Fruit fly (Drosophila melanogaster) whole organism, embryonic: ENCODE data around the gene pan.
A peak's percentile ranks its signal among the peaks of the same experiment; 100 is the strongest.

Source experiments
- Asciz ChIP-seq: fragments of 200-800 bp; sonication (Bioruptor generic); optimal IDR thresholded peaks from 2 replicates; lab custom pipeline; 2017; ENCODE audit warnings: missing biosample characterization, mild to moderate bottlenecking, missing genetic modification characterization, missing genetic modification reagents
- CG12071 ChIP-seq: fragments of 200-800 bp; sonication (Bioruptor generic); optimal IDR thresholded peaks from 3 replicates; lab custom pipeline; 2018; ENCODE audit warnings: missing biosample characterization, mild to moderate bottlenecking, missing genetic modification characterization
- CG14014 ChIP-seq: fragments of 200-800 bp; sonication (Bioruptor generic); IDR thresholded peaks from 2 replicates; pipeline ENCODE4 v1.3.6; 2022; ENCODE audit warnings: missing biosample characterization, missing genetic modification characterization
- CG17186 ChIP-seq: fragments of 200-800 bp; sonication (Bioruptor generic); optimal IDR thresholded peaks from 3 replicates; lab custom pipeline; 2017; ENCODE audit warnings: missing biosample characterization, missing genetic modification reagents, missing genetic modification characterization
- CG17612 ChIP-seq: fragments of 200-800 bp; sonication (Bioruptor generic); IDR thresholded peaks from 2 replicates; pipeline ENCODE4 v1.3.6; 2022; ENCODE audit warnings: missing biosample characterization, missing genetic modification characterization
- CG2116 ChIP-seq: fragments of 200-800 bp; sonication (Bioruptor generic); optimal IDR thresholded peaks from 3 replicates; lab custom pipeline; 2018; ENCODE audit warnings: missing biosample characterization, mild to moderate bottlenecking, missing genetic modification characterization
- CG32772 ChIP-seq: fragments of 200-800 bp; sonication (Bioruptor generic); IDR thresholded peaks from 2 replicates; pipeline ENCODE4 v1.3.6; 2022; ENCODE audit warnings: missing biosample characterization, missing genetic modification characterization
- CG6813 ChIP-seq: fragments of 200-800 bp; sonication (Bioruptor generic); optimal IDR thresholded peaks from 2 replicates; lab custom pipeline; 2017; ENCODE audit warnings: missing biosample characterization, missing genetic modification characterization, mild to moderate bottlenecking, moderate library complexity, missing genetic modification reagents
- CG8089 ChIP-seq: fragments of 200-800 bp; sonication (Bioruptor generic); optimal IDR thresholded peaks from 3 replicates; lab custom pipeline; 2016; ENCODE audit warnings: missing biosample characterization, missing genetic modification characterization
- CG8290 ChIP-seq, 3 experiments: fragments of 200-800 bp; sonication (Bioruptor generic); optimal IDR thresholded peaks; 2 replicates each; lab custom pipeline; 2016 to 2019; ENCODE audit warnings: missing biosample characterization in 3 of 3, missing genetic modification characterization in 3 of 3, mild to moderate bottlenecking in 2 of 3, moderate library complexity in 1 of 3
- CG8944 ChIP-seq: fragments of 200-800 bp; sonication (Bioruptor generic); optimal IDR thresholded peaks from 3 replicates; lab custom pipeline; 2016; ENCODE audit warnings: missing biosample characterization, missing genetic modification characterization
- CG9727 ChIP-seq: fragments of 200-800 bp; sonication (Bioruptor generic); optimal IDR thresholded peaks from 3 replicates; lab custom pipeline; 2017; ENCODE audit warnings: missing biosample characterization, mild to moderate bottlenecking, missing genetic modification characterization
- D19A ChIP-seq: fragments of 200-800 bp; optimal IDR thresholded peaks from 3 replicates; lab custom pipeline; 2019; ENCODE audit warnings: missing biosample characterization, mild to moderate bottlenecking, missing genetic modification characterization, moderate library complexity
- E2f2 ChIP-seq: fragments of 200-800 bp; sonication (Bioruptor generic); IDR thresholded peaks from 2 replicates; pipeline ENCODE4 v1.3.6; 2022; ENCODE audit warnings: missing biosample characterization, missing genetic modification characterization
- ERR ChIP-seq: fragments of 200-800 bp; sonication (Bioruptor generic); optimal IDR thresholded peaks from 2 replicates; lab custom pipeline; 2016; ENCODE audit warnings: missing biosample characterization, missing genetic modification characterization
- Ets65A ChIP-seq: fragments of 200-800 bp; sonication (Bioruptor generic); peaks from one replicate; lab custom pipeline; 2016; ENCODE audit warnings: missing biosample characterization, missing genetic modification characterization
- Fer1 ChIP-seq: fragments of 200-800 bp; sonication (Bioruptor generic); optimal IDR thresholded peaks from 2 replicates; lab custom pipeline; 2017; ENCODE audit warnings: missing biosample characterization, mild to moderate bottlenecking, missing genetic modification characterization
- HLH3B ChIP-seq: fragments of 200-800 bp; sonication (Bioruptor generic); IDR thresholded peaks from 2 replicates; pipeline ENCODE4 v1.3.6; 2022; ENCODE audit warnings: missing biosample characterization, missing genetic modification characterization
- HLHmδ ChIP-seq: fragments of 200-800 bp; sonication (Bioruptor generic); optimal IDR thresholded peaks from 2 replicates; lab custom pipeline; 2018; ENCODE audit warnings: missing biosample characterization, mild to moderate bottlenecking, missing genetic modification characterization, moderate library complexity
- Hand ChIP-seq: fragments of 200-800 bp; sonication (Bioruptor generic); optimal IDR thresholded peaks from 2 replicates; lab custom pipeline; 2017; ENCODE audit warnings: mild to moderate bottlenecking, missing biosample characterization, missing genetic modification reagents, missing genetic modification characterization
- HmgZ ChIP-seq: fragments of 200-800 bp; sonication (Bioruptor generic); optimal IDR thresholded peaks from 2 replicates; lab custom pipeline; 2018; ENCODE audit warnings: missing biosample characterization, mild to moderate bottlenecking, missing genetic modification characterization
- Myb ChIP-seq: fragments of 200-800 bp; sonication (Bioruptor generic); optimal IDR thresholded peaks from 2 replicates; lab custom pipeline; 2016; ENCODE audit warnings: missing biosample characterization, missing genetic modification characterization
- NK7.1 ChIP-seq: fragments of 200-800 bp; sonication (Bioruptor generic); optimal IDR thresholded peaks from 3 replicates; lab custom pipeline; 2016; ENCODE audit warnings: missing biosample characterization, missing genetic modification characterization
- Oli ChIP-seq: fragments of 200-800 bp; sonication (Bioruptor generic); optimal IDR thresholded peaks from 2 replicates; lab custom pipeline; 2018; ENCODE audit warnings: missing biosample characterization, mild to moderate bottlenecking, missing genetic modification characterization, moderate library complexity
- PHDP ChIP-seq: fragments of 200-800 bp; sonication (Bioruptor generic); optimal IDR thresholded peaks from 3 replicates; lab custom pipeline; 2018; ENCODE audit warnings: missing biosample characterization, mild to moderate bottlenecking, missing genetic modification characterization, moderate library complexity
- Sin3A ChIP-seq: fragments of >200 bp; optimal IDR thresholded peaks from 2 replicates; lab custom pipeline; 2018
- Sox102F ChIP-seq: fragments of 200-800 bp; sonication (Bioruptor generic); optimal IDR thresholded peaks from 2 replicates; lab custom pipeline; 2018; ENCODE audit warnings: missing biosample characterization, mild to moderate bottlenecking, missing genetic modification characterization, moderate library complexity
- br ChIP-seq: fragments of >200 bp; optimal IDR thresholded peaks from 2 replicates; lab custom pipeline; 2017
- ci ChIP-seq: fragments of 200-800 bp; sonication (Bioruptor generic); IDR thresholded peaks from 3 replicates; pipeline ENCODE4 v1.3.6; 2022; ENCODE audit warnings: missing biosample characterization, missing genetic modification characterization
- crc ChIP-seq: fragments of 200-800 bp; sonication (Bioruptor generic); optimal IDR thresholded peaks from 2 replicates; lab custom pipeline; 2016; ENCODE audit warnings: missing biosample characterization, missing genetic modification characterization
- dpn ChIP-seq, 2 experiments: fragments of 200-800 bp; sonication (Bioruptor generic); optimal IDR thresholded peaks; 3 replicates each; lab custom pipeline; 2016; ENCODE audit warnings: missing biosample characterization in 2 of 2, missing genetic modification characterization in 2 of 2
- ems ChIP-seq: fragments of 200-800 bp; sonication (Bioruptor generic); optimal IDR thresholded peaks from 3 replicates; lab custom pipeline; 2016; ENCODE audit warnings: missing biosample characterization, missing genetic modification characterization
- ind ChIP-seq: fragments of 200-800 bp; sonication (Bioruptor generic); optimal IDR thresholded peaks from 3 replicates; lab custom pipeline; 2016; ENCODE audit warnings: missing biosample characterization, missing genetic modification characterization
- insv ChIP-seq, 2 experiments: fragments of 200-800 bp; sonication (Bioruptor generic); optimal IDR thresholded peaks; 3 replicates each; lab custom pipeline; 2016 to 2018; ENCODE audit warnings: missing biosample characterization in 2 of 2, missing genetic modification characterization in 2 of 2
- lola ChIP-seq, 3 experiments: fragments of >200 bp in 2 of 3; fragments of 200-800 bp in 1 of 3; sonication (Bioruptor generic) in 1 of 3; optimal IDR thresholded peaks; 2 replicates each; lab custom pipeline; 2017 to 2019; ENCODE audit warnings: missing biosample characterization in 3 of 3, missing genetic modification characterization in 3 of 3, mild to moderate bottlenecking in 1 of 3, moderate library complexity in 1 of 3
- nom ChIP-seq: fragments of 200-800 bp; sonication (Bioruptor generic); optimal IDR thresholded peaks from 2 replicates; lab custom pipeline; 2017; ENCODE audit warnings: missing biosample characterization, missing genetic modification characterization, mild to moderate bottlenecking, moderate library complexity, missing genetic modification reagents
- odd ChIP-seq: fragments of 200-800 bp; sonication (Bioruptor generic); optimal IDR thresholded peaks from 2 replicates; lab custom pipeline; 2017; ENCODE audit warnings: missing biosample characterization, mild to moderate bottlenecking, missing genetic modification characterization
- pb ChIP-seq: fragments of 200-800 bp; sonication (Bioruptor generic); optimal IDR thresholded peaks from 3 replicates; lab custom pipeline; 2016; ENCODE audit warnings: missing biosample characterization, missing genetic modification characterization
- pfk ChIP-seq: fragments of 200-800 bp; sonication (Bioruptor generic); optimal IDR thresholded peaks from 2 replicates; lab custom pipeline; 2018; ENCODE audit warnings: missing biosample characterization, mild to moderate bottlenecking, missing genetic modification characterization, moderate library complexity
- pho ChIP-seq: fragments of 200-800 bp; sonication (Bioruptor generic); optimal IDR thresholded peaks from 2 replicates; lab custom pipeline; 2016; ENCODE audit warnings: missing biosample characterization, missing genetic modification characterization
- prd ChIP-seq, 3 experiments: fragments of >200 bp in 2 of 3; fragments of 200-800 bp in 1 of 3; sonication (Bioruptor generic) in 1 of 3; optimal IDR thresholded peaks in 2 of 3; IDR thresholded peaks in 1 of 3; 2 replicates in 2 of 3; 3 replicates in 1 of 3; pipeline versions ENCODE4 v1.3.6 to Lab custom; 2017 to 2022; ENCODE audit warnings: missing biosample characterization in 1 of 3, missing genetic modification characterization in 1 of 3
- repo ChIP-seq: fragments of 200-800 bp; sonication (Bioruptor generic); optimal IDR thresholded peaks from 2 replicates; lab custom pipeline; 2016; ENCODE audit warnings: missing biosample characterization, missing genetic modification characterization
- seq ChIP-seq: fragments of 200-800 bp; sonication (Bioruptor generic); IDR thresholded peaks from 2 replicates; pipeline ENCODE4 v1.3.6; 2022; ENCODE audit warnings: missing biosample characterization, missing genetic modification characterization
- sna ChIP-seq: fragments of 200-800 bp; sonication (Bioruptor generic); IDR thresholded peaks from 2 replicates; pipeline ENCODE4 v1.3.6; 2022; ENCODE audit warnings: missing biosample characterization, missing genetic modification characterization; ENCODE audit not compliant: partially characterized antibody
- sob ChIP-seq: fragments of 200-800 bp; sonication (Bioruptor generic); IDR thresholded peaks from 2 replicates; pipeline ENCODE4 v1.3.6; 2022; ENCODE audit warnings: missing biosample characterization, missing genetic modification characterization
- ssp ChIP-seq: fragments of 200-800 bp; sonication (Bioruptor generic); IDR thresholded peaks from 2 replicates; pipeline ENCODE4 v1.3.6; 2022; ENCODE audit warnings: missing biosample characterization, missing genetic modification characterization
- tgo ChIP-seq: fragments of 200-800 bp; sonication (Bioruptor generic); IDR thresholded peaks from 3 replicates; pipeline ENCODE4 v1.3.6; 2022; ENCODE audit warnings: missing biosample characterization, missing genetic modification characterization
- wek ChIP-seq: fragments of 200-800 bp; sonication (Bioruptor generic); optimal IDR thresholded peaks from 3 replicates; lab custom pipeline; 2018; ENCODE audit warnings: missing biosample characterization, mild to moderate bottlenecking, missing genetic modification characterization, moderate library complexity
- zfh2 ChIP-seq: fragments of 200-800 bp; sonication (Bioruptor generic); optimal IDR thresholded peaks from 2 replicates; lab custom pipeline; 2016; ENCODE audit warnings: missing biosample characterization, missing genetic modification characterization

The pan gene

DNA sequence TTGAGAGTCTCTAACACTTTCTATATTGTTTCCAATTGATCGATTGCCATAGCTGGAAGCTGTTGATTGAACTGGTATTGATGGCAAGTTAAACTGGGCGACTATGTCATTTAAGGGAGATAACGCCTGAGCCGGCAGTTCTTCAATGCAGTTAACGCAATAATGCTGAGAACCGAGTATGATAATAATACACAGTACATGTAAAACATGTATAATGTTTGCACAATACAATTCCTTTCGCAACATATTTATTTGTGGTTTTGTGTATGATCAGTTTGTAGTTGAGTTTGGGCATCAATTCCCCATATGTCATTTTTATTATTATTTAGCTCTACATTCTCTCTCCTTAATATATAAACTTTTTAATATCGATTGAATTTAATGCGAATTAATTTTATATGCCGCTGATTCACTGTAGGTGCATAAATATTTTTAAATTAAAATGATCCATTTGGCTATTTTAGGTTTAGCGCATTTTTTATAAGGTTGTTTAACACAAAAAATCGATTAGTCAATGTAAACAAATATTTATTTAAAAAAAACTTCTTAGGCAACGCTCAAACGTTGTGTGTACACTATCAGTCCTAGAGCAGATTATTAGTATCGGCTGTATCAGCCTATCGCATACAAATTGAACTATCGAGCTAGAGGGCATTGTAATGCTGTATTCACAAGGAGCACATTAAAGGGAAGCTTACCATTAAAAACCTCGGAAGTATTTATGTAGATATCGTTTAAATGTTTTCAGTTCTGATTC, 25.8 kb upstream of the pan start, which contains the start of gene PlexB (continued):
- TF ChIP-seq Hand (no peak), nom (no peak), ERR (GFP tag; lab: Kevin White, UChicago) (peak; percentile 60), CG9727 (GFP tag; lab: Kevin White, UChicago) (no peak), pb (GFP tag; lab: Kevin White, UChicago) (no peak), tgo (0 out of 3 replicates have a peak, but pooled peaks have one; percentile 14), CG8290 (GFP tag; optimal IDR thresholded peaks at IDR 0.05; lab: Kevin White, UChicago) (peak; percentile 73), CG8290 (tag; optimal IDR thresholded peaks at IDR 0.05; lab: Kevin White, UChicago) (peak; percentile 50 to 87), Oli (tag; lab: Kevin White, UChicago) (no peak), ssp (GFP tag; lab: Robert Waterston, UW) (peak; percentile 100), CG8944 (GFP tag; lab: Kevin White, UChicago) (no peak), Fer1 (peak; percentile 2), CG17186 (peak; percentile 19), prd (optimal IDR thresholded peaks at IDR 0.05; lab: Kevin White, UChicago) (no peak), prd (GFP tag; IDR thresholded peaks at IDR 0.05; lab: Robert Waterston, UW) (no peak), sna (GFP tag; lab: Robert Waterston, UW) (no peak), lola (GFP tag; optimal IDR thresholded peaks at IDR 0.05; lab: Kevin White, UChicago) (peak in 1 of 3 experiments; percentile 91), Myb (GFP tag; lab: Kevin White, UChicago) (peak; percentile 21), D19A (tag; lab: Kevin White, UChicago) (peak; percentile 24), br (no peak), CG14014 (GFP tag; lab: Robert Waterston, UW) (0 out of 2 replicates have a peak, but pooled peaks have one; percentile 8), PHDP (no peak), ci (no peak), Sin3A (lab: Kevin White, UChicago) (peak; percentile 5), CG32772 (GFP tag; lab: Robert Waterston, UW) (no peak), ind (GFP tag; lab: Kevin White, UChicago) (no peak), sob (GFP tag; lab: Robert Waterston, UW) (no peak), HLH3B (GFP tag; lab: Robert Waterston, UW) (no peak), pfk (GFP tag; lab: Kevin White, UChicago) (peak; percentile 71), dpn (GFP tag; optimal IDR thresholded peaks at IDR 0.05; lab: Kevin White, UChicago) (peak in 1 of 2 experiments; percentile 14), wek (GFP tag; lab: Kevin White, UChicago) (peak; percentile 54), CG12071 (GFP tag; lab: Kevin White, UChicago) (no peak), CG8089 (GFP tag; lab: Kevin White, UChicago) (peak; percentile 66), odd (GFP tag; lab: Kevin White, UChicago) (no peak), NK7.1 (no peak), CG6813 (no peak), Sox102F (GFP tag; lab: Kevin White, UChicago) (no peak), HmgZ (tag; lab: Kevin White, UChicago) (peak; percentile 42), seq (GFP tag; lab: Robert Waterston, UW) (no peak), pho (peak; percentile 36), HLHmδ (GFP tag; lab: Kevin White, UChicago) (no peak), zfh2 (GFP tag; lab: Kevin White, UChicago) (peak; percentile 49), Ets65A (GFP tag; lab: Kevin White, UChicago) (peak; percentile 94), CG17612 (no peak), crc (no peak), ems (GFP tag; lab: Kevin White, UChicago) (no peak), repo (GFP tag; lab: Kevin White, UChicago) (no peak), insv (GFP tag; optimal IDR thresholded peaks at IDR 0.05; lab: Kevin White, UChicago) (no peak), CG2116 (GFP tag; lab: Kevin White, UChicago) (no peak), Asciz (GFP tag; lab: Kevin White, UChicago) (no peak), E2f2 (GFP tag; lab: Robert Waterston, UW) (no peak)
